Worm (Caenorhabditis elegans) whole organism, L1 larva: ENCODE data around the gene T05B4.13.

Experiments used
- hlh-17 ChIP-seq: fragments of 200-800 bp; sonication (Bioruptor generic); optimal IDR thresholded peaks from 2 replicates; lab custom pipeline; 2018; ENCODE audit warnings: missing genetic modification characterization, mild to moderate bottlenecking, missing compliant biosample characterization, moderate library complexity, borderline replicate concordance
- hpl-2 ChIP-seq: fragments of 150-350 bp; optimal IDR thresholded peaks from 2 replicates; lab custom pipeline; 2014; ENCODE audit warnings: missing biosample characterization, missing genetic modification reagents, missing genetic modification characterization
- nhr-12 ChIP-seq: sonication (generic microtip); optimal IDR thresholded peaks from 2 replicates; lab custom pipeline; 2017; ENCODE audit warnings: missing biosample characterization, missing genetic modification characterization
- nhr-237 ChIP-seq: fragments of 150-350 bp; optimal IDR thresholded peaks from 2 replicates; lab custom pipeline; 2014; ENCODE audit warnings: missing biosample characterization, missing genetic modification characterization
- nhr-76 ChIP-seq: sonication (generic microtip); optimal IDR thresholded peaks from 2 replicates; lab custom pipeline; 2017; ENCODE audit warnings: missing biosample characterization, missing genetic modification characterization
- tlp-1 ChIP-seq: fragments of 150-350 bp; optimal IDR thresholded peaks from 2 replicates; lab custom pipeline; 2014; ENCODE audit warnings: missing biosample characterization, missing genetic modification characterization
- zag-1 ChIP-seq: fragments of 150-350 bp; optimal IDR thresholded peaks from 2 replicates; lab custom pipeline; 2014; ENCODE audit warnings: missing biosample characterization, missing genetic modification characterization

ce11 chrV:4112516-4112915 lies 14.8 kb downstream of the T05B4.13 start, which contains the start of gene srw-134:
- no peak for TF ChIP-seq nhr-12
- TF ChIP-seq hpl-2: no peak
- no peak for TF ChIP-seq nhr-76 (tag; lab: Kevin White, UChicago)
- no peak for TF ChIP-seq hlh-17 (GFP tag; lab: Kevin White, UChicago)
- TF ChIP-seq tlp-1: no peak
- no peak for TF ChIP-seq zag-1 (tag; lab: Kevin White, UChicago)
- no peak for TF ChIP-seq nhr-237 (tag; lab: Kevin White, UChicago)
